Worm (Caenorhabditis elegans): ENCODE data around the gene sdz-6.

The sdz-6 gene

DNA sequence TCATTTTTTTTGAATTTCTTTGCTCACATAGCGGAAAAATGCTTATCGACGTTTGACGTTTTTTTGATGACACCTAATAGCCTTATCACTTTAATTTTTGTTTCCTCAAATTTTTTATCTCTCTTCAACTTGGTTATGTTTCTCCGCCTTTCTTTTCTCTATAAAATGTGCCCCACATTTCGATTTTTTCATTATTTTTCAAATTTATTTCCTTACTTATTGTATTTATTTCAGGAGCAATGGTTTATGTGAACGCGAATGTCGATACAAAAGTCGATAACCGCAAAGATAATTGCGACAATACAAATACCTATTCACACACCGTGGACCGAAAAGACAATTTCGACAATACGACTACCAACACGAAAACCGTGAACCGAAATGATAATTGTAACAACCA is at the start of gene sdz-6:
TSS of gene sdz-6 (plus strand) at position 229 of the 400 bp plus-strand sequence.
- TF ChIP-seq madf-8 (GFP tag; conservative IDR thresholded peaks at IDR 0.05), result no peak
- no peak for TF ChIP-seq madf-3 (GFP tag; IDR thresholded peaks at IDR 0.05)
- TF ChIP-seq attf-5 (GFP tag; optimal IDR thresholded peaks at IDR 0.05), result no peak

DNA sequence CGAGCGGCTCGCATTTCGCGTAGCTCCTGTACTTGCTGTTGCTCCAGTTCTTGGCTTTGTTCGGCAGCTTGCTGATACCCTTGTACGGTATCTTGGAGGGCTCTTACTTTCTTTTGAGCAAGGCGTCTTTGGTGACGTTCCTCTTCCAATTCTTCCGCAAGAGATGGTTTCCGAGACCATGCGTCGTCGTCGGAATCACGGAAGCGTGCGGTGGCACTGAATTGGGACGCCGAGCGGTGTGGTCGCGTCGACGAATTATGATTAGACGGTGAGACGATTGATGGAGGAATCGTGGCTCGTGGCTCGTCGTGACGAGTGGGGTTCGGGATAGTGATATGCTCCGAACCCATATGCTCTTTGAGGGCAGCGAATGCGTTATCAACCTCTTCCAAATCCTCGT is 44.1 kb upstream of the sdz-6 start:
- TF ChIP-seq B0261.1 (tag; optimal IDR thresholded peaks at IDR 0.05), result no peak
- 0 out of 2 replicates have a peak, but pooled peaks have one; percentile 58 for TF ChIP-seq nhr-120 (GFP tag; IDR thresholded peaks at IDR 0.05)
- TF ChIP-seq F23B12.7 (tag; optimal IDR thresholded peaks at IDR 0.05; ENCODE audit: insufficient read depth), result no peak

DNA sequence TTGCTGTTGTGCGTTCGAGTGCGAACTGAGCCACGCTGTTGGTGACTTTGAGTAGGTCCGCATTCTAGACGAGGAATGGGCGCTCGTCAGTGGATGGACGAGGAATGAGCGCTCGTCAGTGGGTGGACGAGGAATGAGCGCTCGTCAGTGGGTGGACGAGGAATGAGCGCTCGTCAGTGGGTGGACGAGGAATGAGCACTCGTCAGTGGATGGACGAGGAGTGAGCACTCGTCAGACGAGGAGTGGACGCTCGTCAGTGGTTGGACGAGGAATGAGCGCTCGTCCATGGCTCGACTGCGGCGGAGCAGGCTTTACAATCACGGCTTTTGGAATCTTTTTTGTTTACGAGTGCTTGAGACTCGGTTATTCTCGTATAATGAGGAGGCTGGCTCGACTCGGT is 41.9 kb upstream of the sdz-6 start:
- peak; percentile 63; the same call in 1 of the 2 replicates for TF ChIP-seq zfh-2 (GFP tag; conservative IDR thresholded peaks at IDR 0.05)
- no peak for TF ChIP-seq him-1 (tag; optimal IDR thresholded peaks at IDR 0.05)
- peak; percentile 23; the same call in 1 of the 2 replicates for TF ChIP-seq egrh-3 (GFP tag; IDR thresholded peaks at IDR 0.05)
- no peak for TF ChIP-seq efl-1 (GFP tag; optimal IDR thresholded peaks at IDR 0.05)

DNA sequence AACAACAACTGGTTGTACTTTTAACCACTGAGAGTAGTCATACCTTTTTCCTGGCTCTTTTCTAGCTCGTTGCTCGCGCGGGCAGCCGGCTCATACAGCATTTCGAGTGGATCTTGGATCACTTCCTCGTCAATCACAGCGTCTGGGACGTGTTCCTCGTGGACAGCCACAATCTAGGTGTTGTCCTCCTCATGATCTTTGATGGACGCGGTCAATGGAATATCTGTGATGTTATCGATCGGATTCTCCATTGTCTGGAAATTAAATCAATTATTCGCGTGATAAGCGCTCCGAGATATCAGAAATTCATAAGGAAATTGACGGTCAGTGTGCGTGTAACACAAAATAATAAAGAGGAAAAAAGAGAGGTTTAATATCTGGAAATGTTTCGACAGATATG is 40.5 kb upstream of the sdz-6 start, which contains the start of gene F21D9.8:
TSS of gene F21D9.8 (minus strand) at position 101 of the 400 bp plus-strand sequence.
- TF ChIP-seq dpff-1 (tag; optimal IDR thresholded peaks at IDR 0.05) (no peak), F33H1.4 (GFP tag; IDR thresholded peaks at IDR 0.05) (no peak), tbx-9 (tag; optimal IDR thresholded peaks at IDR 0.05; ENCODE audit: borderline replicate concordance) (no peak), fkh-3 (tag; optimal IDR thresholded peaks at IDR 0.05) (no peak), akir-1 (GFP tag; optimal IDR thresholded peaks at IDR 0.05) (no peak), B0035.1 (tag; optimal IDR thresholded peaks at IDR 0.05) (no peak), lir-1 (GFP tag; conservative IDR thresholded peaks at IDR 0.05) (no peak), hrde-1 (tag; optimal IDR thresholded peaks at IDR 0.05; ENCODE audit: borderline replicate concordance) (no peak), somi-1 (GFP tag; optimal IDR thresholded peaks at IDR 0.05) (no peak), ceh-91 (GFP tag; IDR thresholded peaks at IDR 0.05) (no peak), ztf-18 (tag; optimal IDR thresholded peaks at IDR 0.05) (no peak), unc-130 (GFP tag; optimal IDR thresholded peaks at IDR 0.05) (no peak), rec-8 (tag; optimal IDR thresholded peaks at IDR 0.05) (no peak), ztf-6 (GFP tag; IDR thresholded peaks at IDR 0.05) (no peak), C06A6.2 (GFP tag; conservative IDR thresholded peaks at IDR 0.05) (no peak), aptf-2 (GFP tag; conservative IDR thresholded peaks at IDR 0.05) (no peak), ztf-25 (GFP tag; IDR thresholded peaks at IDR 0.05) (no peak), K11D2.4 (GFP tag; IDR thresholded peaks at IDR 0.05) (no peak), nfya-2 (GFP tag; IDR thresholded peaks at IDR 0.05) (no peak), Y95B8A.8 (GFP tag; IDR thresholded peaks at IDR 0.05) (no peak)

DNA sequence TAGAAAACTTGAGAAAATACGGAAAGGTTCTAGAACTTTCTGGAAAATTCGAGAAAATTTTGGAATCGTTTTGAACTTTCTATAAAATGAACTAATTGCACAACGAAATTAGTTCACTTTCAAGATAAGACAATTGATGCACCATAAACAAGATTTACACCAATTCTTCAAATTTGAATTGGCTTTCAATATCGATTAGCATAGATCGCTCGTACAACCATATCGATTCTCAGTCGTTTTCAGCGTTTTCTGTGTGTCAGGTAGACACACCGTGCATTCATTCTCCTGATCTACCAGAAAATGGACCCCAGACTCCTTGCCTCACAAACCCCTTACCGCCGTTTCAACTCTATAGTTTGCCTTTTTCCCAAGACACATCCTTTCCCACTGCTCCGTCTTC is 38.1 kb upstream of the sdz-6 start, which contains the start of gene fbxb-117:
TSS of gene fbxb-117 (plus strand) at position 301 of the 400 bp plus-strand sequence.
- TF ChIP-seq tbp1 (GFP tag; optimal IDR thresholded peaks at IDR 0.05), result no peak
- no peak for TF ChIP-seq ztf-6 (GFP tag; IDR thresholded peaks at IDR 0.05)
- TF ChIP-seq somi-1 (GFP tag; optimal IDR thresholded peaks at IDR 0.05), result no peak
- TF ChIP-seq cebp-1 (GFP tag; IDR thresholded peaks at IDR 0.05), result no peak
- no peak for TF ChIP-seq cebp-1 (tag; optimal IDR thresholded peaks at IDR 0.05)
- TF ChIP-seq zfh-2 (GFP tag; conservative IDR thresholded peaks at IDR 0.05), result no peak
- TF ChIP-seq ets-4 (GFP tag; optimal IDR thresholded peaks at IDR 0.05), result no peak
- TF ChIP-seq B0019.2 (GFP tag; conservative IDR thresholded peaks at IDR 0.05), result no peak
- TF ChIP-seq nfya-2 (GFP tag; IDR thresholded peaks at IDR 0.05), result no peak
